Fruit fly (Drosophila melanogaster): ENCODE results near the gene p38c.

The p38c gene

DNA sequence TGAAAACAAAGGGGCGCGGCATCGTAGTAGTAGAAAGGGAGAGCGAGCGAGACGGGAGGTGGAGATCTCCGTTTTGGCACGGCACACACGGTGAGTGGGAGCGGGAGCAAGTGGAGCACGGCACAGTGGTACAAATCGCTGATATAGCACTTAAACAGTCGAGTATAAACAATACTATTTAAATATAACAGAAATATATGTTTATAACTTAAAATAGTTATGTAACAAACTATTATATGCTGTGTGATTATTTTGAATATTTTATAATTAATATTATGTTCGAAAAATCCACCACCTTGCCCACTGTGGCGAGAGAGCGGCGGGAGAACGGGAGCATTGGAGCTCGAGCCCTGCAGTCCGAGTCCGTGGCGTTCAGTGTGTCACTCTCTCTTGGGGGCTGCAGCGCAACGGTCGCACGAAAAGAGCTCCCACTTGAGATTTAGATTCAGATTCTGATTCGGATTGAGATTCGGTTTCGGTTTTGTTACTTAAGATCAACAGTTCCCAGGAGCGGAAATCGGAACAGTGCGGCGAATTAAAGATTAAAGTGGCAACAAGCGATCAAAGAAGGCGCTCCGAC, 8.9 kb downstream of the p38c start, which contains the start of gene Kal1:
TSS of gene Kal1 (plus strand) at position 383 of the 580 bp plus-strand sequence.
- peak; percentile 81 for TF ChIP-seq noc (tag; optimal IDR thresholded peaks at IDR 0.05)

DNA sequence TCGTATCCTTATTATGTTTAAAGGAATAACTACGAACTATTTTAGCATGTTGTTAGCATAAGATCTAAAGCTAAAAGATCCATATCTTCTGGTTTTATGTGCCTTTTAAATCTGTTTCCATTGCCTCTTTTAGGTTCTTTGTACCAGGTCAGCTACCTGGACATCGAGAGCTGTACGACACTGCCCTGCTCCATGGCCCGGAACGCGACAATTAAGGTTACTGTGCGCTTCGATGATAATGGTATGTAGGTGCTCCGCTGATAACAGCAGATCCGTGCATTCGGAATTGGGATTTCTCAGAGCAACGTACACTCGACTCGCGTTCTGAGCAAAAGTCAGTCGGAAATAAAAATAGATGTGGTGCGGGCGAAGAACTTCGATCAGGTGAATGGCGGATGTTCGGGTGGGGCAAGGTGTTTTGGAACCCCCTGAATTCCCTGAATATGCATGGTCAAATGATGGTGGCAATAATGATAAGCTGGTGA, 10.3 kb downstream of the p38c start:
- TF ChIP-seq noc (tag; optimal IDR thresholded peaks at IDR 0.05), result no peak

DNA sequence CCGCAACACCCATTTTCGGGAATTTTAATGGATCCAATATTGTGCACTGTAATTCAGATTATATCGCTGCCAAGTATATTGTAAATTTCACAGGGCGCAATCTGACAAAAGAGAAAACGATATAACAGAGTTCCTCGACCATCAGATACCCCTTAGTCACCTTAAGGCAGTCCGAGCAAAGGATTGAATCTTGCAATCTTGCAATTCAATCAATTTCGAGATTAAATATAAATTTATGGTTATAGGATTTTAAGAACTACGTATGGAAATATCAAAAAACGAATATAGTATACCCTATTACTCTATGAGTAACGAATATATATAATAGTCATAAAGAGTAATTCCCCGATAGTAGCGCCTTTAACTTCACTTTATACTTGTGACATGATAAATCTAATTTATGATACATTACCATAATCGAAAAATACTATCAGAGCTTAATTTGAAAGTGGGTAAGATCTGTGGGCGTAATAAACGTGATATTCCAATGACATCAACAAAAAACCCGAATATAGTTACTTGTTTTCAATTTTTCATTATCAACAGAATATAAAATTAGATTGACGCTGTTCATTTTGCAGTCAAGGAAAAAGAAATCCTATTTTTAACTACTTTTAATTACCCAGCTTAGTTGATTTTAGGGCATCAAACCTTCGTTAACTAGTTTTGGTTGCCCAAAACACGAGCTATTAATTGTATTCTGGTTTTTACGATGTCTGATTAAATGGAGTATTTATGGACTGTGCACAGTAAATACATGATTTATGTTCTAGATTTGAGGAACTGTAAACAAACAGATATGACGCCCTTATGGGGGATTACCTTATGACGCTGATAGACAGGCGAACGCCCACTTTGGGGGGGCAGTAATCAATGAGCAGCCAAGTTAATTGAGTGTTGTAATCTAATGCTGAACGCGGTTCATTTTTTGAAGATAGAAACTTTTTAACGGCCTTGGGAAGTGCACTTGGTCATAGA, 11.2 kb downstream of the p38c start:
- TF ChIP-seq noc (tag; optimal IDR thresholded peaks at IDR 0.05), result peak; percentile 85

DNA sequence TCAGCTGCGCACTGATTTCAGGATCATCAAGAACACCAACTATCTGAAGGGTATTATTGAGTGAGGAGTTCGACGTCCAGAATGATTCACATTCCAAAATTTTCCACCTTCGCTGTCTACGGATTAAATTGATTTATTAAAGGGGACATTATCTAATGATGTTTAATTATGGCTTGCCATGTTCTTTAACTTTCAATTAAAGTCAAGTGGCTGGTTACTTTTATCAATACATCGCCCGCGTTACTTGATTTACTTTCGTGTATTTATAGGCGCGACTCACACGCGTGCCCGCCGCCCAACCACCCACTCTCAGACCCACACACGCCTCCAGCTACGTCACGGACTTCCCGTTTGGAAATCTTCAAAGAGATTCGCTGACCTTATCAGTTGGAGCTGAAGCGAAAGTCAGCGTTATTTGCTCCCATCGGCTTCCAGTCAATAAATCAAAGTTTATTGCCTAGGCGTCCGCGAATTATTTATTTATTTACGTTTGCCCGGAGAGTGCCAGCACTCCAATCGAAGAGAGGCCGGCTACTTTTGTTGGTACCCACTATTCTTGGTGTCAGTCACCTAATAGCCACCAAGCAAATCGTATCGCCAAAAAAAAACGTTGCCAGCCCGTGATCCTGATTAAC, 12.6 kb downstream of the p38c start, which contains the start of gene Npc2f:
TSS of gene Npc2f (plus strand) at position 585 of the 635 bp plus-strand sequence.
- TF ChIP-seq noc (tag; optimal IDR thresholded peaks at IDR 0.05), result peak; percentile 94

DNA sequence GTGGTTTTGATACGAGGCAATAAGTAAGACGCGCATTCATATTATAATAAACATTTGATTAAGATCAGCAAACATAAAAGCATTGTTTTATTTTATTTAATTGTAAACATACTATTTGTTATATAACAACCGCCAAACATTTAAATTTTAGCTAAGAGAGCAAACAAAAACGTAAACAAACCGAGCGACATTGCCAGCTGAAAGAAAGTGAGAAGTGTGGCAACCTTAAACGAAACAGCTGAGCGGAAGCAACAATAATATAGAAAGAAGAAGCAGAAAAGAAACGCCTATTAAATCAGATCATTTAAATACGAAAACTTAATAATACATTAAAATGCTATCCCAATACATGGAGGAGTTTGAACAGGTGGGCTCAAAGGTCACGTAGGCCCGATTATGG, 15.4 kb downstream of the p38c start, which contains the start of gene Sec10:
TSS of gene Sec10 (plus strand) at position 252 of the 400 bp plus-strand sequence.
- TF ChIP-seq noc (tag; optimal IDR thresholded peaks at IDR 0.05), result no peak

DNA sequence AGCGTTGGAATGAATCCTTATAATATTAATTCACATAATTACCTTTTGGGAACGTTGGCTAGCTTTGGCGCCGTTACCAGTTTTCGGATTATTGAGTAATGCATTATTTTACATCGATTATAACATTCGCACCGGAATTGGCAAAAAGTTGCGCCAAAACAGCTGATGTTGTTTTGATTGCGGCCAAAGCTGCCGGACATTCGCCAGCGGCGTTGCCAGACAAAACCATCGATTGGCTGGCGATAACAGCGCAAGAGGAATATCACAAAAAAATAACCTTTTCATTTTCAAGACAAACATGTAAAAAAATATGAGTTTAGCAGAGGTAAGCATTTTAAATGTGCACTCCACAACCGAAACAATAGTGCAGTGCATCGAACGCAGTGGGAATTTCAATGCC, 19.9 kb downstream of the p38c start, which contains the start of the genes GatB and Tsc1:
TSS of gene GatB (minus strand) at position 176 of the 400 bp plus-strand sequence.
TSS of gene Tsc1 (plus strand) at position 228 of the 400 bp plus-strand sequence.
- TF ChIP-seq noc (tag; optimal IDR thresholded peaks at IDR 0.05), result no peak

DNA sequence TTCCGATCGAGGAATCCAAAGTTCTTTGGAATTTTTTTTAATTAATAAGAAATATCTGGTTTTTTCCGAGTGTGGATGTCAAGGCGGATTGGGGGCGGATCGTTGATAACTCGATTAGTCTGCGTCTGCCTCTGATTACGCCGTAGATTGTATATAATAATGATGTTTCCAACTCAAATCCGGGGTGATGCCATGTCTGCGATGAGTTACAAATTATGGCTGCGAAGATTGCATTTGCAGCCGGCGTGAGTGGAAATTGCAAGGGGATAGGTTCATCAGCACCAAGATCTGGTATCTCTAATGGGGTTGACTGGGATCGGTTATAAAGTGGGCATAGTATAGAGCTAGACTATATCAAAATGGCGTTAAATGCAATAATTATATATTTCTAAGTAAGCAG, 27.6 kb downstream of the p38c start:
- no peak for TF ChIP-seq noc (tag; optimal IDR thresholded peaks at IDR 0.05)

DNA sequence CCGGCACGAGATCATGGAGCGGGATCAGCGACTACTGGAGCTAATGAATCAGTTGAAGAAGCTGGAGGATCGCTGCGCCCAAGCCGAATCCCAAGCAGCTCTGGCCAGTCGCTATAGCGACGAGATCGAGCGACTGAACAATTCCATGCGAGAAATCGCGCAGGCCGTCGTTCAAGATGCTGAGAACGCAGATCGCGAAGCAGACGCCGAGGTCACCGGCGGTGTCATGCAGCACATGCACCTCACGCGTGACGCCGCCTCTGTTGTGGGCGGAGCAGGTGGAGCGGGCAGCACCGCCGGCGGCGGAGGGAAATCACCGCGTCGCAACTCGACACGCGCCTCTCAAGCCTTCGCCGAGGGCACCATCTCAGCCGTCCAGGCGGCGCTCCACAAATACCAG, 28.3 kb downstream of the p38c start:
- TF ChIP-seq noc (tag; optimal IDR thresholded peaks at IDR 0.05), result no peak

DNA sequence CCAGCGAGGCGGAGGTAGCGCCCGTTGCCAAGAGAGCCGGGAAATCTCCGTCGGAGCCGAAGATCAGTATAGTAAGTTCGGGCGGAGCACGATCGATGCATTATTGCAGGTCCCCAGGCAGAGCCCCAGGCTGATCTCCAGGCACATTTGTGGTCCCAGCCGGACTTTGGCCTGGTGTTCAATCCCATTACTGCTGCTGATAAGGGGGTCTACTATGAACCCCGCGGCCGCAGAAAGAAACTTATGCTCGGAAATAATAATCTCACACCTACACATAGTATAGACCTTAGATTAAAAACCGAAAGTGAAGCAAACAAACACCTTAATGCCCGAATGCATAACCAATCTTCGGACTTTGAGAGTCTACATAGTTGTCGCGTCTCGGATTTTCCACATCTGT, 33.0 kb downstream of the p38c start:
- TF ChIP-seq noc (tag; optimal IDR thresholded peaks at IDR 0.05), result peak; percentile 37

DNA sequence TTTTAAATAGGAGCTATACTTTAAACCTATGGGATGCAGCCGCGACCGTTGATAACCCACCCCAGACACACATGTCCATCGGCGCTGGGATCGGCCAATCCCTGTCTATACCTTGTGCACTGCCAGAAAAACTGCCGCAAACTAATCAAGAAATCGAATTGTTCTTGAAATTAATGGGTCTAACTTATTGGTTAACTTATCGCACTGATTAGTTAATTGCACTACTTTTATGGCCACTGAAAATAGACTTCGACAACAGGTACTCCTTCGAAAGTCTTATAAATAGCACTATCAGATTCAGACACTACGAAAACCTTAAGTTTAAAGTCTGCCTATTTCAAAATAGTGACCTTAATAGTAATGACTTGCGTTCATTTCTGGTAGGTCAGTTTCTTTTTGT, 33.8 kb downstream of the p38c start, which contains the start of gene CG13607:
TSS of gene CG13607 (minus strand) at position 143 of the 400 bp plus-strand sequence.
- TF ChIP-seq noc (tag; optimal IDR thresholded peaks at IDR 0.05), result no peak

DNA sequence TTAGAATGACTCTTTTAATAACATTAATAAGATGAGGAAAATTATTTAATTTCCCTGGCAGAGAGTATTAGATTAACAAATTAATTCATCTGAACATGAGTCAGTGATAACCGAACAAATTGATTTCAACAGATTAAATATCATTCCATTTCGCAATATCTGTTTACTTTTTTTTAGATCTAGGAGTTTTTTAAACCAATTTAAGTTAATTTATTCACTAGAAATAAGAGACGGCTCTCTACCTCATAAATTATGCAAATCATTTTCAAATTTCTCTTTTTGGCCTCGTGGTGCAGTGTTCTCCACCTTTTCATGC, 37.0 kb downstream of the p38c start, which contains the start of gene Root:
TSS of gene Root (plus strand) at position 217 of the 316 bp plus-strand sequence.
- TF ChIP-seq noc (tag; optimal IDR thresholded peaks at IDR 0.05), result no peak

DNA sequence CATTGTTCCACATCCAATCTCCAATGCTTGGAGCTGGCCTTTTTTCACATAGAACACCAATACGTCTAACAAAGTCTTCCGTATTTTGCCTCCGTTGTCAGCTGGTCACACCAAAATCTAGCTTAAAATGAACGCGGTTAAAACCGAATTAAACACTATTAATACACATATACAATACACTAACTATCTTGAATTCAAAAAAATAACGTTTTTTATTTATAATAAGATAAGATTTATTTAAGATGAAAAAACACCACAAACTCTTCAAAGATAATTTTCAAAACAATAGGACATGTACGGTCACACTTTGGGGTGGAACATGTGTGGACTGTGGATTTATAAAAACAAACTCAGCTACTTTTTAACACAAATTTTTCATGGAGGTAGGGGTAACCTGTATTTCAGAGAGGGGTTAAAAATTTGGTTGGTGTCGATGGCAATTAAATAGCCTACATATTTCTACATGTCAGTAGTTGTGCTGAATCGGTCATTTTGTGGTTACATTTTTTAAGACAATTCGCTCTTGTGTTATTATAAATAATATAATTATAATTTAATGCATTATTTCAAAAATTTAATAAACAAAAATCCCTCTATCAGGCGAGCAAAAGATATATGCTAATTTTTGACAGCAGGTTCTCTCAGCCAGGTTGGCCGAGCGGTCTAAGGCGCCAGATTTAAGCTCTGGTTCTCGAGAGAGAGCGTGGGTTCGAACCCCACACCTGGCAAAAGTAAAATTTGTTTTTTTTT, 37.5 kb downstream of the p38c start, which contains the start of gene CG13605:
TSS of gene CG13605 (minus strand) at position 70 of the 750 bp plus-strand sequence.
- peak; percentile 67 for TF ChIP-seq noc (tag; optimal IDR thresholded peaks at IDR 0.05)

DNA sequence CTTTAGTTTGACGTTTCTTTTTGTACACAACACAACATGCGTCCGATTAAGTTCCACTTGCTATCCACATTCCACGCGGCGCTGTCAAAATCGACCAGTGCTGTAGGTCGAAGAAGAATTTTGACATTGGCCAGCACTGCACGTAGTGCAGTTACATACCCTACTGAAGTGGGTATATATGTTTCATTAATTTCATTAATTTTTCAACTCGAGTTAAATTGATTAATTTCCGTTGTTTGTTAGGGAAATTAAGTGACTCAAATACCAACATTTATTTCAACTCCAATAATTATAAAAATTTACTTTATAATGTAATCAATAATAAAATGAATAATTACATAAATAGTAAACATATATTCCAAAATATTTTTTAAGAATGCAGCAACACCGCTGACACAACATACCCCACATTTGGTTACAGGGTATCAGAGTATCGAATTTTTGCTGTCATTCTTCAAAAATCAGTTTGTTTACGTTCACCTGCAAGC, 41.1 kb downstream of the p38c start, which contains the start of the genes eIF4EHP and CG18428:
TSS of gene eIF4EHP (minus strand) at position 59 of the 488 bp plus-strand sequence.
TSS of gene CG18428 (plus strand) at position 435 of the 488 bp plus-strand sequence.
- peak; percentile 100 for TF ChIP-seq noc (tag; optimal IDR thresholded peaks at IDR 0.05)

DNA sequence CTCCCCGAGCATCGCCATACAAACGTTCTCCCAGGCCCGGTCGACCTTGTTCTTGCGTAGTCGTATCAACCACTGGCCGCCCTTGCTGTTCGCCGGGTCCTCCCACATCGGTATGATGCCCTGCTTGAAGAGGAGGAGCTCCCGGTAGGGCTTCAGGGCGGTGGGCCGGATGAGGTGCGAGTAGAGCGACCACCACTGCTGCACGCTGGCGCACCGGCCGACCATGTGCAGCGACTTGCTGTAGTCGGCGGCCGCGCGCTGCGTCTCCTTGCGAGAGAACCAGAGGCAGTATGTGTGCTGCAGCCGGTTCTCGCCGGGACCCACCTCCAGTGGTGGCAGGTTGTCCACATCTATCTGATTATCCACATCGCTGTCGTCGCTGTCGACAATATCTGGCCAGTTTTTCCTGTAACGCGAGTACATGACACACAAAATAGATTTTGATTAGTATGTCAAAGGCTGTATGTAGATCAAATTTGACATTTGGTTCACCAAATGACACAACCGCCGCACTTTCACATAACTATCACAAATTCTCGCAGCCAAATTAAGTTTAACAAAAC, 43.0 kb downstream of the p38c start, which contains the start of gene CG10694:
TSS of gene CG10694 (plus strand) at position 513 of the 563 bp plus-strand sequence.
- TF ChIP-seq noc (tag; optimal IDR thresholded peaks at IDR 0.05), result no peak
